Fruit fly (Drosophila melanogaster) Kc167 (cell line): ENCODE results near the gene CG14926.

Source experiments
- Myc ChIP-seq: fragments of >200 bp; optimal IDR thresholded peaks from 2 replicates; lab custom pipeline; 2017; ENCODE audit warnings: missing external identifiers
- Sin3A ChIP-seq: fragments of >200 bp; optimal IDR thresholded peaks from 2 replicates; lab custom pipeline; 2018; ENCODE audit warnings: missing external identifiers
- h ChIP-seq: fragments of >200 bp; optimal IDR thresholded peaks from 3 replicates; lab custom pipeline; 2018; ENCODE audit warnings: missing external identifiers
- insv ChIP-seq: fragments of >200 bp; optimal IDR thresholded peaks from 3 replicates; lab custom pipeline; 2018; ENCODE audit warnings: missing external identifiers
- psq ChIP-seq: fragments of >200 bp; optimal IDR thresholded peaks from 2 replicates; lab custom pipeline; 2017; ENCODE audit warnings: missing external identifiers
- ttk ChIP-seq: sonication (Bioruptor generic); optimal IDR thresholded peaks from 2 replicates; lab custom pipeline; 2017; ENCODE audit warnings: missing external identifiers

DNA sequence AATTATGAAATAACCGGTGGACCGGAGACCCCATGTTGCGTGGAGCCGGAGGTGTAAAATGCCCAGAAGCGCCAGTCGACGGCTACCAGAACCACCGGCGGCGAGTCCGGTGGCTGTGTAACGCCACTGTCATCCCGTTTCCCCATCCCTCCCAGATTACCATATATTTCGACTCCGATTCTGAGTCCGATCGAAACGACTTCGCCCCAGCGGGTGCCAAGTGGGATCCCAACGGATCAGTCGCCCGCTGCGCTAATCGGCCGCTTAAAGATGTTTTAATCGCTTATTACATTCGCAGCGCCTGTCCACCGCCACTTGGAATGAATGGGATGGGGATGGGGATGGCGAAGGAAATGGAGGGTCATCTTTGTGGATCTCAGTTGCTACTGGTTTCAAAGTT lies 20.3 kb downstream of the CG14926 start:
- TF ChIP-seq Sin3A (lab: Kevin White, UChicago) (no peak), psq (lab: Kevin White, UChicago) (no peak), ttk (lab: Kevin White, UChicago) (no peak), h (lab: Kevin White, UChicago) (no peak), Myc (lab: Kevin White, UChicago) (no peak), insv (no peak)
